Fruit fly (Drosophila melanogaster) whole organism, wandering third instar larva: Measurements from ENCODE around the gene Polr1E.

Experiments
- CG32264 ChIP-seq: fragments of 200-800 bp; sonication (Bioruptor generic); optimal IDR thresholded peaks from 2 replicates; lab custom pipeline; 2016; ENCODE audit warnings: missing biosample characterization, missing genetic modification characterization
- CrebA ChIP-seq: fragments of 200-800 bp; sonication (Bioruptor generic); optimal IDR thresholded peaks from 2 replicates; lab custom pipeline; 2016; ENCODE audit warnings: missing biosample characterization, mild to moderate bottlenecking, missing genetic modification characterization, borderline replicate concordance
- Dfd ChIP-seq: fragments of >200 bp; optimal IDR thresholded peaks from 2 replicates; lab custom pipeline; 2017; ENCODE audit warnings: missing biosample characterization, missing genetic modification characterization
- GATAd ChIP-seq: sonication (Bioruptor generic); optimal IDR thresholded peaks from 2 replicates; lab custom pipeline; 2016; ENCODE audit warnings: missing biosample characterization, missing genetic modification characterization
- Hnf4 ChIP-seq: fragments of 200-800 bp; sonication (Bioruptor generic); optimal IDR thresholded peaks from 2 replicates; lab custom pipeline; 2016; ENCODE audit warnings: missing biosample characterization, mild to moderate bottlenecking, missing genetic modification characterization
- Hr83 ChIP-seq: fragments of 200-300 bp; sonication (Bioruptor generic); optimal IDR thresholded peaks from 2 replicates; lab custom pipeline; 2016; ENCODE audit warnings: missing biosample characterization, mild to moderate bottlenecking, missing genetic modification characterization, moderate library complexity; ENCODE audit not compliant: poor library complexity, severe bottlenecking
- Jra ChIP-seq: sonication (Bioruptor generic); optimal IDR thresholded peaks from 2 replicates; lab custom pipeline; 2016; ENCODE audit warnings: missing biosample characterization, missing genetic modification characterization
- Mio ChIP-seq: sonication (Bioruptor generic); optimal IDR thresholded peaks from 2 replicates; lab custom pipeline; 2016; ENCODE audit warnings: missing biosample characterization, missing genetic modification characterization
- Myc ChIP-seq: fragments of >200 bp; optimal IDR thresholded peaks from 2 replicates; lab custom pipeline; 2017
- OdsH ChIP-seq: fragments of 200-800 bp; sonication (Bioruptor generic); optimal IDR thresholded peaks from 2 replicates; lab custom pipeline; 2016; ENCODE audit warnings: missing biosample characterization, mild to moderate bottlenecking, missing genetic modification characterization
- Rel ChIP-seq, 2 experiments: fragments of 200-800 bp; sonication (Bioruptor generic) in 1 of 2; optimal IDR thresholded peaks; 2 replicates in 1 of 2; 3 replicates in 1 of 2; lab custom pipeline; 2016 to 2019; ENCODE audit warnings: mild to moderate bottlenecking in 2 of 2, missing biosample characterization in 2 of 2, missing genetic modification characterization in 2 of 2, moderate library complexity in 1 of 2
- Sp1 ChIP-seq: fragments of 200-800 bp; sonication (Bioruptor generic); optimal IDR thresholded peaks from 3 replicates; lab custom pipeline; 2019; ENCODE audit warnings: missing biosample characterization, mild to moderate bottlenecking, missing genetic modification characterization, moderate library complexity
- Vsx2 ChIP-seq: fragments of 200-300, 225-300 bp; sonication (Bioruptor generic); optimal IDR thresholded peaks from 2 replicates; lab custom pipeline; 2018; ENCODE audit warnings: missing biosample characterization, missing genetic modification characterization; ENCODE audit not compliant: partially characterized antibody
- br ChIP-seq: fragments of 200-800 bp; sonication (Bioruptor generic); optimal IDR thresholded peaks from 2 replicates; lab custom pipeline; 2016; ENCODE audit warnings: missing biosample characterization, missing genetic modification characterization
- brk ChIP-seq: fragments of 200-800 bp; sonication (Bioruptor generic); optimal IDR thresholded peaks from 2 replicates; lab custom pipeline; 2016; ENCODE audit warnings: missing biosample characterization, mild to moderate bottlenecking, missing genetic modification characterization
- dl ChIP-seq, 2 experiments: fragments of 175-275, 200-275 bp in 1 of 2; fragments of 200-275 bp in 1 of 2; sonication (Bioruptor generic); optimal IDR thresholded peaks; lab custom pipeline; 2018; ENCODE audit warnings: mild to moderate bottlenecking in 2 of 2, missing biosample characterization in 2 of 2, missing genetic modification characterization in 2 of 2, moderate library complexity in 2 of 2; ENCODE audit not compliant: partially characterized antibody in 2 of 2, insufficient read depth in 1 of 2
- dmrt93B ChIP-seq: fragments of 200-800 bp; sonication (Bioruptor generic); optimal IDR thresholded peaks from 2 replicates; lab custom pipeline; 2018; ENCODE audit warnings: missing biosample characterization, mild to moderate bottlenecking, missing genetic modification characterization
- dsf ChIP-seq: sonication (Bioruptor generic); optimal IDR thresholded peaks from 2 replicates; lab custom pipeline; 2016; ENCODE audit warnings: missing biosample characterization, missing genetic modification characterization, borderline replicate concordance
- ey ChIP-seq: fragments of 200-800 bp; sonication (Bioruptor generic); optimal IDR thresholded peaks from 2 replicates; lab custom pipeline; 2016; ENCODE audit warnings: missing biosample characterization, missing genetic modification characterization
- fru ChIP-seq: fragments of 200-800 bp; sonication (Bioruptor generic); optimal IDR thresholded peaks from 3 replicates; lab custom pipeline; 2016; ENCODE audit warnings: missing biosample characterization, mild to moderate bottlenecking, missing genetic modification characterization
- h ChIP-seq: fragments of 200-800 bp; sonication (Bioruptor generic); optimal IDR thresholded peaks from 3 replicates; lab custom pipeline; 2016; ENCODE audit warnings: missing biosample characterization, mild to moderate bottlenecking, missing genetic modification characterization
- jim ChIP-seq: fragments of 175-275, 200-325 bp; sonication (Bioruptor generic); optimal IDR thresholded peaks from 2 replicates; lab custom pipeline; 2016; ENCODE audit warnings: missing biosample characterization, mild to moderate bottlenecking, missing genetic modification characterization
- rgr ChIP-seq: fragments of 200-800 bp; sonication (Bioruptor generic); optimal IDR thresholded peaks from 3 replicates; lab custom pipeline; 2016; ENCODE audit warnings: missing biosample characterization, mild to moderate bottlenecking, missing genetic modification characterization
- sage ChIP-seq: fragments of 200-800 bp; sonication (Bioruptor generic); optimal IDR thresholded peaks from 2 replicates; lab custom pipeline; 2016; ENCODE audit warnings: missing biosample characterization, mild to moderate bottlenecking, missing genetic modification characterization
- sv ChIP-seq: fragments of 200-800 bp; sonication (Bioruptor generic); optimal IDR thresholded peaks from 3 replicates; lab custom pipeline; 2016; ENCODE audit warnings: missing biosample characterization, missing genetic modification characterization
- tai ChIP-seq: sonication (Bioruptor generic); optimal IDR thresholded peaks from 2 replicates; lab custom pipeline; 2016; ENCODE audit warnings: missing biosample characterization, missing genetic modification characterization
- usp ChIP-seq: fragments of >200 bp; optimal IDR thresholded peaks from 2 replicates; lab custom pipeline; 2017; ENCODE audit warnings: missing biosample characterization, missing genetic modification characterization

Gene Polr1E

DNA sequence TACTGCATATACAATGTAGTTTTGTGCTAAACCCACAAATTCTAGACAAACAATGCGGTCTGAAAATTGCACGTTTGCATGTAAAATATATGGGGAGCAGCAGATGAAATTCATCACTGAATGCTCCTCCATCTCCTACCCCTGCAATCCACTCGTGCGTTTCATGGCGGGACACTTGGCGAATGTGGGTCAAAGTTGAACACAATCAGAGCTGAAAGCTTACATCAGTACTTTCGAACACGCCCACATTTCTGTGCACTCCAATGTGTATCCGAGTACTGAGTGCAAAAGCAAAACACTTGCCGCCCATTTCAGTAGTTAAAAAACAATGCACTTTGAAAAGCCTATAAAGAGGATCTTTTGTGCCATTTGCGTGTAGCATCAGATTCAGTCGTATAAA, 4.8 kb downstream of the Polr1E start:
- no peak for TF ChIP-seq Jra
- TF ChIP-seq Vsx2 (GFP tag; lab: Kevin White, UChicago): no peak
- no peak for TF ChIP-seq ey (GFP tag; lab: Kevin White, UChicago)
- no peak for TF ChIP-seq GATAd (GFP tag; lab: Kevin White, UChicago)
- TF ChIP-seq brk (GFP tag; lab: Kevin White, UChicago): no peak
- no peak for TF ChIP-seq Hr83 (GFP tag; lab: Kevin White, UChicago)
- no peak for TF ChIP-seq dmrt93B (GFP tag; lab: Kevin White, UChicago)
- TF ChIP-seq usp (GFP tag; lab: Kevin White, UChicago): no peak
- TF ChIP-seq CG32264 (GFP tag; lab: Kevin White, UChicago): no peak
- no peak for TF ChIP-seq Mio (GFP tag; lab: Kevin White, UChicago)
- no peak for TF ChIP-seq Myc

DNA sequence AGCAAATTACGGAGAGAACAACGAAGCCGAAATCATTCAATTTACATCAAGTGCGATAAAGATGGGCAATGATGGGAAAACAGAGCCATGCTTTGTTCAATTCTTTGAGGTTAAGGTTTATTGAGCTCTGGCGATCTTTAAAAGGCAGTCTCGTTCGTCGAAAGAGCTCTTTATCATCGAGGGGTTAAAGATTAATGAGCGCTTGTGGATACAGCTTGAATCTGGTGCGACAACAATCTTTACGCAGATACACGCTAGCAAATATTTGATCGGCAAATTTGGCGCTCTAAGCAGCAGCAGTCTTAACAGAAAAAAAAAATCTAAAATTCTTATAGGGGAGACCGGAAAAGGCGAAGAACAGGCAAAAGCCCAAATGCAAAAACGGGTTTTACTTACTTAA, 5.4 kb downstream of the Polr1E start:
- no peak for TF ChIP-seq sv (GFP tag; lab: Kevin White, UChicago)
- no peak for TF ChIP-seq Rel (GFP tag; optimal IDR thresholded peaks at IDR 0.05; lab: Kevin White, UChicago)
- TF ChIP-seq Rel (tag; optimal IDR thresholded peaks at IDR 0.05; lab: Kevin White, UChicago): peak; percentile 18
- no peak for TF ChIP-seq rgr (GFP tag; lab: Kevin White, UChicago)
- TF ChIP-seq Jra: no peak
- TF ChIP-seq Sp1 (GFP tag; lab: Kevin White, UChicago): no peak
- TF ChIP-seq br (GFP tag; lab: Kevin White, UChicago): no peak
- TF ChIP-seq CrebA (GFP tag; lab: Kevin White, UChicago): no peak
- no peak for TF ChIP-seq GATAd (GFP tag; lab: Kevin White, UChicago)
- TF ChIP-seq OdsH (GFP tag; lab: Kevin White, UChicago): peak; percentile 13
- no peak for TF ChIP-seq Dfd (GFP tag; lab: Kevin White, UChicago)
- TF ChIP-seq jim (GFP tag; lab: Kevin White, UChicago): no peak
- no peak for TF ChIP-seq usp (GFP tag; lab: Kevin White, UChicago)

DNA sequence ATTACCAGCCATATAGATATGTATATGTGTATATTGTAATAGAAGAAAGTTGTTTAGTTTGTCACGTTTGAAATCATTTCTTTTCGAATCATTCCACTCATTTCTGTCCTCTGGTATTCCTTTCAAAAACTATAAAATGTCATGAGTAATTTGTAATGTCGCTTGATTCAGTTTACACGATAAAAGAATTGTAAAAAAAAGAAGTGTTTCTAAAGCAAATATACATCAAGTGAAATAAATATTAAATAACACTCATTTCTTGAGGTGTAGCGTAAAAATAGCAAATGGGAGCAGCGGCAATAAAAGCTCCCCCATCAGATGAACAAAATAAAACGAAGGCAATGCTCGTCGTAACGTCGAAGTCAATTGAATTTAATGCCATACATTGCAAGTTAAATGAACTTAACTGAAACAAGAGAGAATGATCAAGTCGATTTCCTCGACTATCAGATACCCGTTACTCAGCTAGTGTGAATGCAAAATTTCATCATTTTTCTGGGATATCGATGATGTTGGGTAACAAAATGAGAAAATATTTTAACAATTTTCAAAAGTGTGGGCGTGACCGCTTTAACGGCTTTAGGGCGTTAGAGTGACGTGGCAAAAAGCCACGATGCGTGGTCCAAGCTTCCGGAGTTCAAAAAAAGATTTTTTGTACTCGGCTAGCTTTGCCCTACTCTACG, 6.1 kb downstream of the Polr1E start:
- TF ChIP-seq CrebA (GFP tag; lab: Kevin White, UChicago) (no peak), h (peak; percentile 16)
- TF ChIP-seq, all 38 proteins: peak for 1

DNA sequence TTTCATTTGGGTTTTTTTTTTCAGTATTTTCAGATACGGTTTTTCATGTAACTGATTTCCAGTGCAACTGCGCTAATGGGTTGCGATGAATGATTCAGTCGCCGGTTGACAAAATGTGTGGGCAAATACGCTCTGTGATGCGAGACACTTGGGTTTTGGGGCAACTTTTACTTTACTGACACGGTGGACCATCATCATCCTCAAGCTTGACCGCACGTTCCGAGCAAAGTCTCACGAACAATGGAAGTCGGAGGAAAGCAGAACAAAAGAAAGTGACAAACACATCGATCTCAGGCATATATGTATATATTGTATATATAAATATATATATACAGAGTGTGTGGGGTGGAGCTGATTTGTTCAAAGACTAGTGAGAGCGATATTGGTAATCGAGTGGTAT, 7.0 kb downstream of the Polr1E start:
- TF ChIP-seq Hnf4 (GFP tag; lab: Kevin White, UChicago) (no peak), sage (GFP tag; lab: Kevin White, UChicago) (no peak), h (no peak), Rel (GFP tag; optimal IDR thresholded peaks at IDR 0.05; lab: Kevin White, UChicago) (no peak), Rel (tag; optimal IDR thresholded peaks at IDR 0.05; lab: Kevin White, UChicago) (no peak)

DNA sequence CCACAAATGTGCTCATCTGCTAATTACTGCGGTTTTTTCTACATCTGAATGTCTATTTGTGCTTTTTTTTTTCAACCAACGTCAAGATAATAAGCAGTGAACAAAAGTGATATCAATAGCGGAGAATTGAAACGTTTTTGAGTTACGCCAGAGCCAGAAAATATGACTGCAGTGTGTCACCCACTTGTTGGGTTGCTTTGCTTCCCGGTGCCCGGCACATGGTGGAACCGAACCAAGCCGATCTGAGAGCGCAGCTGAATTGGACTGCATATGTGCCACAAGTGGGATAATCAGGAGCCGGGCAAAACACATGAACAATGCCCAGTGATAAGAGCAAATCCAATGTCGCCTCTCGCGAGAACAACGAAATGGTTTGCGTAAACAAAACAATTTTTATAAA, 9.2 kb downstream of the Polr1E start:
- TF ChIP-seq CG32264 (GFP tag; lab: Kevin White, UChicago) (no peak), Mio (GFP tag; lab: Kevin White, UChicago) (no peak), Rel (GFP tag; optimal IDR thresholded peaks at IDR 0.05; lab: Kevin White, UChicago) (no peak), Rel (tag; optimal IDR thresholded peaks at IDR 0.05; lab: Kevin White, UChicago) (peak; percentile 77)

DNA sequence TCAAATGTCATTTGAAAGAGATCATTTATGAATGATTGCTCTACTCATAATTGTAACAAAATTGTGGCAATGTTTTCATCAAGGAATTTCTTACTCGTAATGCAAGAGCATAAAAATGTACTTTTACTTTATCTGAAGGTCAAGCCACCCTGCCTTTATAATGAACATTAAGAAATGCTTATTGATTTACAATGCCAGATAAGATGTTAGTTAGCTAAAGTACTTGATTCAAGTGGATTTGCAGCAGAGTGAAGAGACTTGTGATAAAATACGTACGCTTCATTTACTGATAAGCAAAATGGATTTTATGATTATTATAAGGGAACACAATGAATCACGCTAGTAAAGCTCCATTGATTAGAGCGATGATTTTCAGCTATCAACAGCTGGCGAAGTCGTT, 9.7 kb downstream of the Polr1E start:
- TF ChIP-seq Hr83 (GFP tag; lab: Kevin White, UChicago) (no peak), dsf (no peak), fru (GFP tag; lab: Kevin White, UChicago) (no peak), h (peak; percentile 1)

DNA sequence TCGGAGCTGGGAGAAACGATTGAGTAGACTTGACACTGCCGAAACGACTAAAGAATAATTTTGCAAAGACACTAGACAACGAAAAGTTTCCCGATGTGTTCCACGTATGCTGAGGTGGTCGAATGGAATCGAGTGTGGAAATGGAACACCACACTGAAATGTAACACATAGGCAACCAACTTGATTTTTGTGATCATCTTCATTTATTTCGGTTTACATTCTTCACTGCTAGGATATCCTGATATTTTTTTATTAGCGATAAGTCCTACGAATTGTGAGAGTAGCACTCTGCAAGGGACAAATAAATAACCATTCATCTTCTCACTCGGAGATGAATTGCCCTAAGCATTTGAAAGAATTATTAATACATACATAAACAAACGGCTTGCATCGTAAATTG, 12.9 kb downstream of the Polr1E start, which contains the start of gene CG7131:
Gene CG7131, minus strand, starts transcription at position 101 of the 400 bp plus-strand sequence.
- TF ChIP-seq Sp1 (GFP tag; lab: Kevin White, UChicago) (no peak), Hnf4 (GFP tag; lab: Kevin White, UChicago) (no peak), dl (GFP tag; optimal IDR thresholded peaks at IDR 0.05; lab: Kevin White, UChicago; ENCODE audit: insufficient read depth in 1 of 2, partially characterized antibody in 2 of 2) (no peak), tai (GFP tag; lab: Kevin White, UChicago) (no peak)
